Fruit fly (Drosophila melanogaster): ENCODE measurements around the gene CG15046.

CG15046 gene

DNA sequence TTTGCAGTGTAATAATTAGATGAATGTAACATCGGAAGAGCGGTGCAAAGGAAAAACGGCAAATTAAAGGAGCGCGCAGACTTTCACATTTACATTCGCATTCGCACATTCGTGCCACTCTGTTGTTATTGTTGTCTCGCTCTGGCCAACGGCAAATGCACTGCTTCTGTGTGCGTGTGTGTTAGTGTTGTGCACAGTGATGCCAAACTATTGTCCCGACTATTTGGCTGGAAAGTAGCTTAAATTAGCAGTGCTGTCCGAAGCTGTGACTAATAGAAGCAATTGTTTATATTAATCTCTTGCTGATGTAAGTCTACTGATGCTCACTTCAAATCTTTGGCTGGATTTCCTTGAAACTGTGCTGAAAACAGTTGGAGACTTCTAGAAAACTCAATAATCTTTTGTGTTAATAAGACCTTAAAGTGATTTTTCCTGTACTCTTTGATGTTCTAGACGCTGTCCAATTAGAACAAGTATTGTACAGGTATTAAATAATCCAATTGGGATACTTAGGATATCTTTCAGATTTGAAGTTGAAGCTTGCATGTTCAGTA, 26.6 kb upstream of the CG15046 start:
- TF ChIP-seq Gug (GFP tag; IDR thresholded peaks at IDR 0.05) (no peak), Sox102F (GFP tag; optimal IDR thresholded peaks at IDR 0.05) (peak; percentile 15), Sox14 (GFP tag; optimal IDR thresholded peaks at IDR 0.05) (no peak), OdsH (GFP tag; optimal IDR thresholded peaks at IDR 0.05) (no peak), Blimp-1 (GFP tag; optimal IDR thresholded peaks at IDR 0.05) (no peak), dsx (GFP tag; optimal IDR thresholded peaks at IDR 0.05; ENCODE audit: poor library complexity, severe bottlenecking) (no peak), achi (GFP tag; optimal IDR thresholded peaks at IDR 0.05) (no peak), Hr4 (GFP tag; optimal IDR thresholded peaks at IDR 0.05) (no peak), Lpt (GFP tag; optimal IDR thresholded peaks at IDR 0.05) (no peak), Eip78C (GFP tag) (peak; percentile 39), salr (GFP tag; optimal IDR thresholded peaks at IDR 0.05) (peak in 1 of 2 experiments; percentile 20), CG16779 (tag; optimal IDR thresholded peaks at IDR 0.05) (no peak), Smox (GFP tag; optimal IDR thresholded peaks at IDR 0.05) (no peak), fd59A (GFP tag; optimal IDR thresholded peaks at IDR 0.05) (no peak), acj6 (GFP tag; optimal IDR thresholded peaks at IDR 0.05) (peak; percentile 15), CG31627 (GFP tag; optimal IDR thresholded peaks at IDR 0.05) (no peak), CG11294 (GFP tag; IDR thresholded peaks at IDR 0.05) (no peak), cyc (GFP tag; optimal IDR thresholded peaks at IDR 0.05) (no peak), CG9139 (GFP tag; optimal IDR thresholded peaks at IDR 0.05) (no peak), fkh (GFP tag; optimal IDR thresholded peaks at IDR 0.05) (no peak), Hr39 (GFP tag; optimal IDR thresholded peaks at IDR 0.05) (peak; percentile 11), esn (GFP tag; optimal IDR thresholded peaks at IDR 0.05) (no peak), CG10631 (GFP tag; optimal IDR thresholded peaks at IDR 0.05) (no peak), CG6163 (GFP tag; IDR thresholded peaks at IDR 0.05) (0 out of 3 replicates have a peak, but pooled peaks have one; percentile 27), Eip75B (GFP tag; optimal IDR thresholded peaks at IDR 0.05) (peak; percentile 6), CG3919 (GFP tag; optimal IDR thresholded peaks at IDR 0.05) (no peak), svp (GFP tag) (peak; percentile 58), topi (GFP tag; optimal IDR thresholded peaks at IDR 0.05) (no peak), CG6808 (GFP tag; optimal IDR thresholded peaks at IDR 0.05) (peak; percentile 48), net (GFP tag; optimal IDR thresholded peaks at IDR 0.05) (no peak), CG6276 (GFP tag; optimal IDR thresholded peaks at IDR 0.05) (no peak), eg (GFP tag; IDR thresholded peaks at IDR 0.05) (0 out of 3 replicates have a peak, but pooled peaks have one; percentile 24), CG34406 (GFP tag; optimal IDR thresholded peaks at IDR 0.05) (no peak), CG6792 (GFP tag; optimal IDR thresholded peaks at IDR 0.05) (no peak), CG15336 (GFP tag; IDR thresholded peaks at IDR 0.05) (no peak), CG11902 (GFP tag; optimal IDR thresholded peaks at IDR 0.05) (no peak), Ets21C (GFP tag; optimal IDR thresholded peaks at IDR 0.05) (peak; percentile 2), vri (GFP tag; optimal IDR thresholded peaks at IDR 0.05) (no peak), ss (GFP tag; optimal IDR thresholded peaks at IDR 0.05) (no peak), Met (GFP tag; optimal IDR thresholded peaks at IDR 0.05) (no peak), lz (GFP tag; optimal IDR thresholded peaks at IDR 0.05) (no peak), CG8319 (GFP tag; optimal IDR thresholded peaks at IDR 0.05) (no peak), pdm3 (GFP tag; optimal IDR thresholded peaks at IDR 0.05) (no peak), fd85E (GFP tag; optimal IDR thresholded peaks at IDR 0.05) (no peak), CG11762 (GFP tag; optimal IDR thresholded peaks at IDR 0.05; ENCODE audit: insufficient read depth) (no peak), Hr38 (GFP tag; optimal IDR thresholded peaks at IDR 0.05) (no peak), spab (GFP tag; optimal IDR thresholded peaks at IDR 0.05) (no peak)
